Worm (Caenorhabditis elegans): ENCODE data around the gene clec-124.

Gene clec-124

DNA sequence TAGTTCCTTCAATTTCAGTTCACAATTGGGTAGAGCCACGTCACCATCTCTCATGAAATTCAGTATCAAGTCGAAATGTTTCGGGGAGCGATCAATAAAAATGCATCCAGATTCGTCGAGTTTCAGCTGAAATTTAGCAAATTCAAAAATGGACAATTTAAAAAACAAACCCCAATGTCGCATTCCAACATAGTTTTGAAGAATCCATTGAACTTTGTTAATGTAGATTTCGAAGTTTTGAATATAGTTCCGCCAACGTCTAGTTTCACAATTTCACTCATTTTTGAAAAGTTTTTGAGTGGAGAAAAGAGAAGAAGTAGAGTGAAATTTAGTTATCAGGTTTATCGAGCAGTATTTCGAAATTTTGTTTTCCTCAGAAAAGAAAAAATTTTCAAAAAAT is 27.8 kb upstream of the clec-124 start, which contains the start of gene ZC239.14:
Gene ZC239.14, minus strand, starts transcription at position 305 of the 400 bp plus-strand sequence.
- TF ChIP-seq snpc-4 (tag; optimal IDR thresholded peaks at IDR 0.05) (no peak), nfya-1 (tag; optimal IDR thresholded peaks at IDR 0.05; ENCODE audit: insufficient read depth) (no peak), mdl-1 (tag; optimal IDR thresholded peaks at IDR 0.05) (no peak), nhr-77 (tag; optimal IDR thresholded peaks at IDR 0.05) (no peak), pha-4 (tag; optimal IDR thresholded peaks at IDR 0.05) (no peak), nhr-237 (tag; optimal IDR thresholded peaks at IDR 0.05) (no peak), nhr-67 (tag; optimal IDR thresholded peaks at IDR 0.05) (no peak), R02D3.7 (tag; optimal IDR thresholded peaks at IDR 0.05) (no peak), daf-12 (tag; optimal IDR thresholded peaks at IDR 0.05) (no peak), unc-62 (GFP tag; optimal IDR thresholded peaks at IDR 0.05) (no peak), ztf-11 (tag; optimal IDR thresholded peaks at IDR 0.05) (no peak), sea-2 (GFP tag; optimal IDR thresholded peaks at IDR 0.05) (no peak), hmg-11 (tag; optimal IDR thresholded peaks at IDR 0.05) (no peak), elt-3 (tag; optimal IDR thresholded peaks at IDR 0.05) (no peak), ceh-9 (tag; optimal IDR thresholded peaks at IDR 0.05) (no peak), elt-1 (tag; optimal IDR thresholded peaks at IDR 0.05) (no peak)

DNA sequence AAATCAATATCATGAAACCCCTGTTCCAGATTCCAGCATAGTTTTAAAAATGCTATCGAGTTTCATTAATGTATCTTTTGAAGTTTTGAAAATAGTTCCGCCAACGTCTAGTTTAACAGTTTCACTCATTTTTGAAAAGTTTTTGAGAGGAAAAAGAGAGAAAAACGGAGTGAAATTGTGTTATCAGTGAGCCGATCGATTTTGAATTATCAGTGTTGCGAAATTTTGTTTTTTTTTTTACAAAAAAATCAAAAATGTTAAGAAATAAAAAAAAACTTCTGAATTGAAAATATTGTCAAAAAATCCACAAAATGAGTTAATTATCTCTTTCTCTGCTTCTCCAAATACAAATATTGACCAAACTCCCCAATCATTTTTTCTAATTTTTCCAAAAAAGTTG is 26.8 kb upstream of the clec-124 start, which contains the start of gene ZC239.13:
Gene ZC239.13, minus strand, starts transcription at position 154 of the 400 bp plus-strand sequence.
- no peak for TF ChIP-seq skn-1 (tag; optimal IDR thresholded peaks at IDR 0.05)
- TF ChIP-seq snpc-4 (tag; optimal IDR thresholded peaks at IDR 0.05) = no peak
- no peak for TF ChIP-seq fos-1 (tag; optimal IDR thresholded peaks at IDR 0.05)
- no peak for TF ChIP-seq egl-5 (tag; optimal IDR thresholded peaks at IDR 0.05)
- TF ChIP-seq elt-2 (tag; optimal IDR thresholded peaks at IDR 0.05) = peak; percentile 39
- no peak for TF ChIP-seq jun-1 (tag; optimal IDR thresholded peaks at IDR 0.05)

DNA sequence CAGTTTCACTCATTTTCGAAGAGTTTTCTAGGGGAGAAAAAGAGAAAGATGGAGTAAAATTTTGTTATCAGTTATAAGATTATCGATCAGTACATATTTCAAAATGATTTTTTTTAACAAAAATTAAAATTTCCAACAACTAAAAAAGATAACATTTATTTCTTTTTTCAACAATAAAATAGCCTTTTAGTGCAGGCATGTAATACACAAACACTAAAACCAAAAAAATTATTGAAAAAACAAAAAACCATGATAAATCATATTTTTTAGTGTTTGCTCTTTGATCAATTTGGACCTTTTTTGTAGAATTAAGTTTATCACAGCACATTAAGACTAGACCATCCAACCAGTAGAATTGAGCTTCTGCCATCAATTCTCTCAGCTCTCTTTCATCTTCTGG is 24.9 kb upstream of the clec-124 start, which contains the start of gene ZC239.15:
Gene ZC239.15, minus strand, starts transcription at position 101 of the 400 bp plus-strand sequence.
- TF ChIP-seq fkh-2 (tag; optimal IDR thresholded peaks at IDR 0.05) (no peak), elt-2 (tag; optimal IDR thresholded peaks at IDR 0.05) (peak; percentile 20)

DNA sequence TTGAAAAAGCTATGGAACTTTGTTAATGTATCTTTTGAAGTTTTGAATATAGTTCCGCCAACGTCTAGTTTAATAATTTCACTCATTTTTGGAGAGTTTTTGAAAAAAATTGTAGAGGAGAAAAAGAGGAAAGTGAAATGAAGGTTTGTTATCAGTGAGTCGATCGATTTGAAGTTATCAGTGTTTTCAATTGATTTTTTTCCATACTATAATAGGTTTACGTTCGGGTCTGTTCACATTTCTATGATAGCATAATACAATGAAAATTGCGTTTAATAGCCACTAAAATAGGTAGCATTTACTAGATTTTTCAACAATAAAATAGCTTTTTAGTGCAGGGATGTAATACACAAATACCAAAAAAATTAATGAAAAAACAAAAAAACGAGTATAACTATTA is 24.3 kb upstream of the clec-124 start, which contains the start of gene ZC239.16:
Gene ZC239.16, minus strand, starts transcription at position 120 of the 400 bp plus-strand sequence.
- TF ChIP-seq pqm-1 (tag; optimal IDR thresholded peaks at IDR 0.05) (peak; percentile 55), pha-4 (tag; optimal IDR thresholded peaks at IDR 0.05) (peak; percentile 35), nhr-11 (tag; optimal IDR thresholded peaks at IDR 0.05) (no peak), elt-2 (tag; optimal IDR thresholded peaks at IDR 0.05) (peak; percentile 73)

DNA sequence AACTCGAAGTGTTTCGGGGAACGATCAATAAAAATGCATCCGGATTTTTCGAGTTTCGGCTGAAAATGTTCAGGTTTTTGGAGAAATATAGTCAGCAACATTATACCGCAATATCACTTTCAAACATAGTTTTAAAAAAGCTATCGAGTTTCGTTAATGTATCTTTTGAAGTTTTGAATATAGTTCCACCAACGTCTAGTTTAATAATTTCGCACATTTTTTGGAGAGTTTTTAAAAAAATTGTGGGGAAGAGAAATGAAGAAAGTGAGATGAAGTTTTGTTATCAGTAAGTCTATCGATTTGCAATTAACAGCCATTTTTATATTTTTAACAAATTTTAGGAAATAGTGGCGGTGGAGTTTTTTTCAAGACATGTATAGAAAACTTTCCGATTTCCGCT is 23.7 kb upstream of the clec-124 start, which contains the start of gene ZC239.17:
Gene ZC239.17, minus strand, starts transcription at position 101 of the 400 bp plus-strand sequence.
- no peak for TF ChIP-seq ceh-16 (tag; optimal IDR thresholded peaks at IDR 0.05)
- TF ChIP-seq mml-1 (tag; optimal IDR thresholded peaks at IDR 0.05) = no peak

DNA sequence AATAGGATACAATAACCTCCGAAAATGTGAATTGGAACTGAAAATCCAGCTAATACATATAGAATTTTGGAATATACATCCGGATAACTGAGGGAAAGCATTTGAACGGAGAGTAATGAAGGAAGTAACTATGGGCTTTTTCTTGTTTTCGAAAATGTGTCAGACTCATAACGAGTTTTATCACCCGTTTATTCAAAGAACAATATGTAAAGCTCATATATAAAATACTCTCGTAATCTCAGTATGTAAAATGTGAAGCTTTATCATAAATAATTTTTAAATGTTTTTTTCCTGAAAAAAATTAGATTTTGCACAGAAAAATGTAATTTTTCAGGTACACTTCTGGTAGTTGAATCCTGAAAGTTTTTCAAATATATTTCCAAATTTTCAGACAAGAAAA is 19.1 kb upstream of the clec-124 start, which contains the start of gene srh-297:
Gene srh-297, minus strand, starts transcription at position 101 of the 400 bp plus-strand sequence.
- TF ChIP-seq pqm-1 (tag; optimal IDR thresholded peaks at IDR 0.05) = no peak
- no peak for TF ChIP-seq ceh-82 (tag; optimal IDR thresholded peaks at IDR 0.05)
- no peak for TF ChIP-seq ztf-11 (tag; optimal IDR thresholded peaks at IDR 0.05)
- no peak for TF ChIP-seq jun-1 (tag; optimal IDR thresholded peaks at IDR 0.05)
- no peak for TF ChIP-seq fos-1 (tag; optimal IDR thresholded peaks at IDR 0.05)
- TF ChIP-seq nhr-23 (tag; optimal IDR thresholded peaks at IDR 0.05) = no peak

DNA sequence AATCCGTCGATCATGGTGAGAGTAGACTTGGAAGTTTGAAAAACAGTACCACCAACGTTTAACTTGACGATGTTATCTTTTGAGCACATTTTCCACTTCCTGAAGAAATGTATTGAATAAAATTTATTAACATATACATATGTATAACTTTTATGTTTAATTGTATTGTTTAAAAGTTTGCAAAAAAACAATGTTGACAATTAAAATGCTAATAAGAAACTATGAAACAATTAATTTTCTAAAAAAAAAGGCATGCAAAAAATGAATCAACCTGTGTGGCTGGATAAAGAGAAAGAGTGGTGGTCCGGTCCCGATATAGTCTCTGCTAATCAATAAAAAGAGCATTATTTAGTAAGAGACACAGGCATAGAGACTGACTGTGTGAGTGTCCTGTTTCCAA is 14.8 kb upstream of the clec-124 start, which contains the start of gene C17F4.8:
Gene C17F4.8, minus strand, starts transcription at position 101 of the 400 bp plus-strand sequence.
- TF ChIP-seq nhr-43 (tag; optimal IDR thresholded peaks at IDR 0.05; ENCODE audit: poor library complexity, severe bottlenecking) (no peak), mdl-1 (tag; optimal IDR thresholded peaks at IDR 0.05) (no peak), nhr-25 (tag; optimal IDR thresholded peaks at IDR 0.05) (no peak), lin-39 (tag; optimal IDR thresholded peaks at IDR 0.05) (no peak)
